Worm (Caenorhabditis elegans) whole organism, late embryonic: ENCODE data around the gene sam-4.

Experiments
- F13H6.1 ChIP-seq: sonication (generic microtip); optimal IDR thresholded peaks from 2 replicates; lab custom pipeline; 2016; ENCODE audit warnings: missing genetic modification characterization, missing compliant biosample characterization
- K02D7.2 ChIP-seq: sonication (generic microtip); optimal IDR thresholded peaks from 2 replicates; lab custom pipeline; 2017; ENCODE audit warnings: mild to moderate bottlenecking, missing genetic modification characterization, missing compliant biosample characterization
- K09A11.1 ChIP-seq: sonication (generic microtip); optimal IDR thresholded peaks from 2 replicates; lab custom pipeline; 2017; ENCODE audit warnings: antibody characterized with exemption, mild to moderate bottlenecking, missing genetic modification characterization, missing compliant biosample characterization; ENCODE audit not compliant: insufficient read depth
- T23F11.4 ChIP-seq: fragments of 200-800 bp; sonication (Bioruptor generic); optimal IDR thresholded peaks from 2 replicates; lab custom pipeline; 2018; ENCODE audit warnings: mild to moderate bottlenecking, missing genetic modification characterization, missing compliant biosample characterization
- Y22D7AL.16 ChIP-seq: sonication (generic microtip); optimal IDR thresholded peaks from 2 replicates; lab custom pipeline; 2016; ENCODE audit warnings: missing genetic modification characterization, missing compliant biosample characterization
- ahr-1 ChIP-seq: sonication (generic microtip); optimal IDR thresholded peaks from 2 replicates; lab custom pipeline; 2016; ENCODE audit warnings: missing genetic modification characterization, missing compliant biosample characterization
- ama-1 ChIP-seq: fragments of 150-350 bp; optimal IDR thresholded peaks from 2 replicates; lab custom pipeline; 2014
- ceh-14 ChIP-seq: sonication (generic microtip); optimal IDR thresholded peaks from 2 replicates; lab custom pipeline; 2016; ENCODE audit warnings: missing genotype, missing genetic modification characterization, missing compliant biosample characterization
- ceh-19 ChIP-seq: fragments of 200-800 bp; sonication (Bioruptor generic); optimal IDR thresholded peaks from 2 replicates; lab custom pipeline; 2018; ENCODE audit warnings: mild to moderate bottlenecking, missing genetic modification characterization, missing compliant biosample characterization
- ceh-2 ChIP-seq: sonication (generic microtip); optimal IDR thresholded peaks from 2 replicates; lab custom pipeline; 2016; ENCODE audit warnings: missing genotype, missing genetic modification characterization, missing compliant biosample characterization
- ceh-22 ChIP-seq: sonication (generic microtip); optimal IDR thresholded peaks from 2 replicates; lab custom pipeline; 2017; ENCODE audit warnings: missing biosample characterization, missing genetic modification characterization
- ceh-24 ChIP-seq: sonication (generic microtip); optimal IDR thresholded peaks from 2 replicates; lab custom pipeline; 2016; ENCODE audit warnings: mild to moderate bottlenecking, missing genetic modification characterization, missing compliant biosample characterization
- ceh-30 ChIP-seq: fragments of 150-350 bp; optimal IDR thresholded peaks from 2 replicates; lab custom pipeline; 2014; ENCODE audit warnings: missing biosample characterization, missing genetic modification characterization
- ceh-31 ChIP-seq: sonication (generic microtip); optimal IDR thresholded peaks from 2 replicates; lab custom pipeline; 2016; ENCODE audit warnings: missing genetic modification characterization, missing compliant biosample characterization
- ceh-34 ChIP-seq: sonication (generic microtip); optimal IDR thresholded peaks from 2 replicates; lab custom pipeline; 2016; ENCODE audit warnings: mild to moderate bottlenecking, missing genetic modification characterization, missing compliant biosample characterization
- ceh-6 ChIP-seq: fragments of 200-800 bp; sonication (Bioruptor generic); optimal IDR thresholded peaks from 2 replicates; lab custom pipeline; 2018; ENCODE audit warnings: mild to moderate bottlenecking, missing genetic modification characterization, missing compliant biosample characterization
- ceh-9 ChIP-seq: sonication (generic microtip); optimal IDR thresholded peaks from 2 replicates; lab custom pipeline; 2016; ENCODE audit warnings: mild to moderate bottlenecking, missing genetic modification characterization, inconsistent platforms, missing compliant biosample characterization
- che-1 ChIP-seq: sonication (generic microtip); optimal IDR thresholded peaks from 2 replicates; lab custom pipeline; 2016; ENCODE audit warnings: mild to moderate bottlenecking, missing genetic modification characterization, missing compliant biosample characterization
- dve-1 ChIP-seq: sonication (generic microtip); optimal IDR thresholded peaks from 2 replicates; lab custom pipeline; 2017; ENCODE audit warnings: antibody characterized with exemption, mild to moderate bottlenecking, missing genetic modification characterization, missing compliant biosample characterization
- elt-2 ChIP-seq: sonication (generic microtip); optimal IDR thresholded peaks from 2 replicates; lab custom pipeline; 2016; ENCODE audit warnings: missing genetic modification reagents, missing genetic modification characterization, missing compliant biosample characterization
- ets-4 ChIP-seq: sonication (generic microtip); optimal IDR thresholded peaks from 2 replicates; lab custom pipeline; 2016; ENCODE audit warnings: missing genetic modification characterization, missing compliant biosample characterization
- eyg-1 ChIP-seq: sonication (generic microtip); optimal IDR thresholded peaks from 2 replicates; lab custom pipeline; 2016; ENCODE audit warnings: missing genotype, missing genetic modification characterization, missing compliant biosample characterization
- fax-1 ChIP-seq: sonication (generic microtip); optimal IDR thresholded peaks from 2 replicates; lab custom pipeline; 2016; ENCODE audit warnings: missing genotype, missing genetic modification characterization, missing compliant biosample characterization
- fkh-10 ChIP-seq: fragments of 150-350 bp; optimal IDR thresholded peaks from 2 replicates; lab custom pipeline; 2014; ENCODE audit warnings: missing biosample characterization, missing genetic modification reagents, missing genetic modification characterization
- fkh-6 ChIP-seq: sonication (generic microtip); optimal IDR thresholded peaks from 2 replicates; lab custom pipeline; 2016; ENCODE audit warnings: missing genetic modification characterization, missing compliant biosample characterization
- gmeb-2 ChIP-seq: sonication (generic microtip); optimal IDR thresholded peaks from 2 replicates; lab custom pipeline; 2016; ENCODE audit warnings: missing genetic modification characterization, inconsistent platforms, missing compliant biosample characterization
- hlh-13 ChIP-seq: fragments of 200-800 bp; sonication (Bioruptor generic); optimal IDR thresholded peaks from 2 replicates; lab custom pipeline; 2018; ENCODE audit warnings: mild to moderate bottlenecking, missing genetic modification characterization, missing compliant biosample characterization
- hlh-6 ChIP-seq: sonication (generic microtip); optimal IDR thresholded peaks from 2 replicates; lab custom pipeline; 2016; ENCODE audit warnings: missing genotype, missing genetic modification characterization, missing compliant biosample characterization
- hlh-8 ChIP-seq: sonication (generic microtip); optimal IDR thresholded peaks from 2 replicates; lab custom pipeline; 2016; ENCODE audit warnings: missing genotype, missing genetic modification characterization, missing compliant biosample characterization
- lin-11 ChIP-seq: fragments of 200-800 bp; sonication (Bioruptor generic); optimal IDR thresholded peaks from 2 replicates; lab custom pipeline; 2018; ENCODE audit warnings: mild to moderate bottlenecking, missing genetic modification characterization, missing compliant biosample characterization
- nfya-1 ChIP-seq: sonication (generic microtip); optimal IDR thresholded peaks from 2 replicates; lab custom pipeline; 2017; ENCODE audit warnings: missing genetic modification characterization, mild to moderate bottlenecking, missing compliant biosample characterization, antibody characterized with exemption, moderate library complexity
- nhr-11 ChIP-seq: fragments of 150-350 bp; optimal IDR thresholded peaks from 2 replicates; lab custom pipeline; 2014; ENCODE audit warnings: missing biosample characterization, missing genetic modification characterization
- nhr-232 ChIP-seq: sonication (generic microtip); optimal IDR thresholded peaks from 2 replicates; lab custom pipeline; 2016; ENCODE audit warnings: missing genetic modification characterization, missing compliant biosample characterization
- npax-4 ChIP-seq: sonication (generic microtip); optimal IDR thresholded peaks from 2 replicates; lab custom pipeline; 2016; ENCODE audit warnings: missing genetic modification characterization, missing compliant biosample characterization
- pat-9 ChIP-seq: fragments of 200-800 bp; sonication (Bioruptor generic); optimal IDR thresholded peaks from 2 replicates; lab custom pipeline; 2018; ENCODE audit warnings: mild to moderate bottlenecking, missing genetic modification characterization, moderate library complexity, missing compliant biosample characterization
- pax-1 ChIP-seq: fragments of 150-350 bp; optimal IDR thresholded peaks from 2 replicates; lab custom pipeline; 2014; ENCODE audit warnings: missing biosample characterization, missing genetic modification characterization
- pha-2 ChIP-seq: sonication (generic microtip); optimal IDR thresholded peaks from 2 replicates; lab custom pipeline; 2017; ENCODE audit warnings: mild to moderate bottlenecking, missing genetic modification characterization, missing compliant biosample characterization
- pha-4 ChIP-seq: fragments of 150-350 bp; optimal IDR thresholded peaks from 2 replicates; lab custom pipeline; 2018; ENCODE audit warnings: missing biosample characterization, missing genetic modification reagents, missing genetic modification characterization
- pqm-1 ChIP-seq: sonication (generic microtip); optimal IDR thresholded peaks from 2 replicates; lab custom pipeline; 2016; ENCODE audit warnings: missing genetic modification characterization, missing compliant biosample characterization
- pros-1 ChIP-seq: fragments of 150-350 bp; optimal IDR thresholded peaks from 2 replicates; lab custom pipeline; 2014; ENCODE audit warnings: missing biosample characterization, missing genetic modification reagents, missing genetic modification characterization
- sox-2 ChIP-seq: fragments of 200-800 bp; sonication (Bioruptor generic); IDR thresholded peaks from 2 replicates; pipeline ENCODE4 v1.3.6; 2022; ENCODE audit warnings: missing genetic modification reagents, missing genetic modification characterization, missing compliant biosample characterization
- sox-4 ChIP-seq: sonication (generic microtip); optimal IDR thresholded peaks from 2 replicates; lab custom pipeline; 2017; ENCODE audit warnings: mild to moderate bottlenecking, missing genetic modification characterization, inconsistent platforms, missing compliant biosample characterization
- syd-9 ChIP-seq: sonication (generic microtip); optimal IDR thresholded peaks from 2 replicates; lab custom pipeline; 2016; ENCODE audit warnings: mild to moderate bottlenecking, missing genetic modification characterization, moderate library complexity, missing compliant biosample characterization
- tbx-7 ChIP-seq: sonication (generic microtip); optimal IDR thresholded peaks from 2 replicates; lab custom pipeline; 2016; ENCODE audit warnings: missing genotype, missing genetic modification characterization, missing compliant biosample characterization
- unc-42 ChIP-seq: sonication (generic microtip); optimal IDR thresholded peaks from 2 replicates; lab custom pipeline; 2016; ENCODE audit warnings: missing genotype, missing genetic modification characterization, missing compliant biosample characterization
- unc-55 ChIP-seq: sonication (generic microtip); optimal IDR thresholded peaks from 2 replicates; lab custom pipeline; 2017; ENCODE audit warnings: missing biosample characterization, missing genetic modification reagents, missing genetic modification characterization
- zip-5 ChIP-seq: sonication (generic microtip); optimal IDR thresholded peaks from 2 replicates; lab custom pipeline; 2016; ENCODE audit warnings: missing genetic modification characterization, missing compliant biosample characterization
- ztf-16 ChIP-seq: sonication (generic microtip); optimal IDR thresholded peaks from 2 replicates; lab custom pipeline; 2017; ENCODE audit warnings: missing genetic modification characterization, missing compliant biosample characterization

Gene sam-4

ce11 chrII:5663180-5663791 lies 14.2 kb upstream of the sam-4 start:
- TF ChIP-seq K09A11.1 (tag; lab: Kevin White, UChicago) (no peak), ama-1 (lab: Kevin White, UChicago) (no peak), ceh-9 (tag; lab: Kevin White, UChicago) (no peak), fax-1 (tag; lab: Kevin White, UChicago) (no peak), nfya-1 (tag; lab: Kevin White, UChicago) (no peak), ceh-31 (tag; lab: Kevin White, UChicago) (no peak), hlh-8 (tag; lab: Kevin White, UChicago) (no peak), gmeb-2 (no peak), pha-4 (no peak), unc-42 (tag; lab: Kevin White, UChicago) (peak; percentile 12), ceh-6 (GFP tag; lab: Kevin White, UChicago) (no peak), hlh-6 (tag; lab: Kevin White, UChicago) (no peak), ceh-14 (tag; lab: Kevin White, UChicago) (peak; percentile 10)

- peak; percentile 83 for TF ChIP-seq sox-4 (tag; lab: Kevin White, UChicago)
- TF ChIP-seq K02D7.2 (tag; lab: Kevin White, UChicago), result peak; percentile 75
- peak; percentile 83 for TF ChIP-seq elt-2
- peak; percentile 67 for TF ChIP-seq lin-11 (tag; lab: Kevin White, UChicago)
- peak; percentile 72 for TF ChIP-seq ceh-14 (tag; lab: Kevin White, UChicago)
- peak; percentile 78 for TF ChIP-seq Y22D7AL.16 (tag; lab: Kevin White, UChicago)
- peak; percentile 54 for TF ChIP-seq ceh-2 (tag; lab: Kevin White, UChicago)
- peak; percentile 87 for TF ChIP-seq T23F11.4 (GFP tag; lab: Kevin White, UChicago)
- peak; percentile 97 for TF ChIP-seq nfya-1 (tag; lab: Kevin White, UChicago)
- TF ChIP-seq unc-42 (tag; lab: Kevin White, UChicago), result peak; percentile 36
- no peak for TF ChIP-seq fkh-6 (tag; lab: Kevin White, UChicago)
- TF ChIP-seq ahr-1 (tag; lab: Kevin White, UChicago), result peak; percentile 55
- peak; percentile 42 for TF ChIP-seq nhr-232
- TF ChIP-seq ztf-16 (tag; lab: Kevin White, UChicago), result no peak
- TF ChIP-seq ceh-31 (tag; lab: Kevin White, UChicago), result peak; percentile 89
- TF ChIP-seq ets-4 (tag; lab: Kevin White, UChicago), result peak; percentile 43
- TF ChIP-seq tbx-7 (tag; lab: Kevin White, UChicago), result peak; percentile 23
- peak; percentile 90 for TF ChIP-seq dve-1 (tag; lab: Kevin White, UChicago)
- TF ChIP-seq che-1, result peak; percentile 63
- peak; percentile 92 for TF ChIP-seq pros-1 (tag; lab: Kevin White, UChicago)
- no peak for TF ChIP-seq eyg-1 (tag; lab: Kevin White, UChicago)
- TF ChIP-seq ceh-19 (GFP tag; lab: Kevin White, UChicago), result peak; percentile 91
- TF ChIP-seq fkh-10 (GFP tag; lab: Kevin White, UChicago), result no peak
- TF ChIP-seq npax-4 (tag; lab: Kevin White, UChicago), result no peak
- peak; percentile 44 for TF ChIP-seq ceh-30 (tag; lab: Kevin White, UChicago)
- TF ChIP-seq pax-1 (tag; lab: Kevin White, UChicago), result peak; percentile 5
- TF ChIP-seq pat-9 (tag; lab: Kevin White, UChicago), result peak; percentile 85
- TF ChIP-seq F13H6.1, result peak; percentile 81
- TF ChIP-seq ceh-6 (GFP tag; lab: Kevin White, UChicago), result peak; percentile 56
- TF ChIP-seq unc-55 (GFP tag; lab: Kevin White, UChicago), result peak; percentile 66
- TF ChIP-seq sox-2 (GFP tag; lab: Robert Waterston, UW), result peak; percentile 52; the same call in 1 of the 2 replicates
- peak; percentile 60 for TF ChIP-seq K09A11.1 (tag; lab: Kevin White, UChicago)
- peak; percentile 44 for TF ChIP-seq syd-9 (tag; lab: Kevin White, UChicago)
- peak; percentile 63 for TF ChIP-seq ceh-24
- no peak for TF ChIP-seq pha-4
- peak; percentile 45 for TF ChIP-seq hlh-13 (GFP tag; lab: Kevin White, UChicago)
- peak; percentile 90 for TF ChIP-seq ceh-34 (tag; lab: Kevin White, UChicago)
- TF ChIP-seq pha-2, result no peak
- TF ChIP-seq pqm-1 (tag; lab: Kevin White, UChicago), result no peak
- peak; percentile 70 for TF ChIP-seq gmeb-2
- TF ChIP-seq ceh-22 (tag; lab: Kevin White, UChicago), result peak; percentile 68
- no peak for TF ChIP-seq zip-5 (tag; lab: Kevin White, UChicago)
- peak; percentile 38 for TF ChIP-seq nhr-11 (tag; lab: Kevin White, UChicago)
Observed at ce11 chrII:5661735-5662177, 12.7 kb upstream of the sam-4 start.
